Worm (Caenorhabditis elegans) whole organism, L2 larva: ENCODE data around the gene abhd-5.1.

ENCODE experiments used
- C34F6.9 ChIP-seq: fragments of 150-350 bp; optimal IDR thresholded peaks from 2 replicates; lab custom pipeline; 2014; ENCODE audit warnings: missing biosample characterization, missing genetic modification characterization
- F13H6.1 ChIP-seq: sonication (generic microtip); optimal IDR thresholded peaks from 2 replicates; lab custom pipeline; 2016; ENCODE audit warnings: missing genetic modification characterization, missing compliant biosample characterization
- R02D3.7 ChIP-seq: fragments of 150-350 bp; optimal IDR thresholded peaks from 2 replicates; lab custom pipeline; 2014; ENCODE audit warnings: missing biosample characterization, missing genetic modification characterization
- Y55F3AM.14 ChIP-seq: fragments of 200-800 bp; sonication (Bioruptor generic); optimal IDR thresholded peaks from 2 replicates; lab custom pipeline; 2018; ENCODE audit warnings: mild to moderate bottlenecking, missing genetic modification characterization, missing compliant biosample characterization
- ZK546.5 ChIP-seq: sonication (generic microtip); optimal IDR thresholded peaks from 2 replicates; lab custom pipeline; 2017; ENCODE audit warnings: missing biosample characterization, missing genetic modification characterization
- alr-1 ChIP-seq: fragments of 150-350 bp; optimal IDR thresholded peaks from 2 replicates; lab custom pipeline; 2014; ENCODE audit warnings: missing biosample characterization, missing genetic modification characterization
- aly-2 ChIP-seq: fragments of 150-350 bp; optimal IDR thresholded peaks from 2 replicates; lab custom pipeline; 2014; ENCODE audit warnings: missing biosample characterization, missing genetic modification characterization
- ama-1 ChIP-seq: fragments of 150-350 bp; optimal IDR thresholded peaks from 2 replicates; lab custom pipeline; 2018; ENCODE audit warnings: inconsistent platforms
- blmp-1 ChIP-seq: sonication (generic microtip); optimal IDR thresholded peaks from 2 replicates; lab custom pipeline; 2017; ENCODE audit warnings: missing genetic modification characterization, mild to moderate bottlenecking, missing compliant biosample characterization, antibody characterized with exemption, moderate library complexity; ENCODE audit not compliant: insufficient read depth
- ceh-16 ChIP-seq: fragments of 150-350 bp; optimal IDR thresholded peaks from 2 replicates; lab custom pipeline; 2014; ENCODE audit warnings: missing biosample characterization, missing genetic modification characterization
- ceh-82 ChIP-seq: fragments of 150-350 bp; optimal IDR thresholded peaks from 2 replicates; lab custom pipeline; 2014; ENCODE audit warnings: missing biosample characterization, missing genetic modification characterization
- crh-2 ChIP-seq: sonication (generic microtip); optimal IDR thresholded peaks from 2 replicates; lab custom pipeline; 2017; ENCODE audit warnings: missing biosample characterization, missing genetic modification characterization
- dmd-4 ChIP-seq: sonication (generic microtip); optimal IDR thresholded peaks from 2 replicates; lab custom pipeline; 2017; ENCODE audit warnings: missing biosample characterization, missing genetic modification characterization
- fos-1 ChIP-seq: fragments of 150-350 bp; optimal IDR thresholded peaks from 2 replicates; lab custom pipeline; 2014; ENCODE audit warnings: missing biosample characterization, missing genetic modification characterization
- lin-13 ChIP-seq: fragments of 150-350 bp; optimal IDR thresholded peaks from 2 replicates; lab custom pipeline; 2014; ENCODE audit warnings: missing biosample characterization, missing genetic modification reagents, missing genetic modification characterization
- lin-39 ChIP-seq: fragments of 150-350 bp; optimal IDR thresholded peaks from 2 replicates; lab custom pipeline; 2014; ENCODE audit warnings: missing biosample characterization, missing genetic modification reagents, missing genetic modification characterization
- lsy-2 ChIP-seq, 2 experiments: fragments of 150-350 bp in 1 of 2; sonication (generic microtip) in 1 of 2; optimal IDR thresholded peaks; 2 replicates each; lab custom pipeline; 2014 to 2017; ENCODE audit warnings: missing biosample characterization in 2 of 2, missing genetic modification characterization in 2 of 2
- mab-5 ChIP-seq: fragments of 150-350 bp; optimal IDR thresholded peaks from 2 replicates; lab custom pipeline; 2014; ENCODE audit warnings: missing biosample characterization, missing genetic modification characterization
- nhr-11 ChIP-seq: fragments of 150-350 bp; optimal IDR thresholded peaks from 2 replicates; lab custom pipeline; 2014; ENCODE audit warnings: missing biosample characterization, missing genetic modification characterization
- nhr-12 ChIP-seq: fragments of 150-350 bp; optimal IDR thresholded peaks from 2 replicates; lab custom pipeline; 2014; ENCODE audit warnings: missing biosample characterization, missing genetic modification characterization
- nhr-129 ChIP-seq: fragments of 150-350 bp; optimal IDR thresholded peaks from 2 replicates; lab custom pipeline; 2014; ENCODE audit warnings: missing biosample characterization, missing genetic modification characterization
- nhr-21 ChIP-seq: fragments of 150-350 bp; optimal IDR thresholded peaks from 2 replicates; lab custom pipeline; 2014; ENCODE audit warnings: missing biosample characterization, missing genetic modification characterization
- nhr-23 ChIP-seq: fragments of 150-350 bp; optimal IDR thresholded peaks from 2 replicates; lab custom pipeline; 2014; ENCODE audit warnings: missing biosample characterization, missing genetic modification reagents, missing genetic modification characterization
- nhr-237 ChIP-seq: fragments of 150-350 bp; optimal IDR thresholded peaks from 2 replicates; lab custom pipeline; 2014; ENCODE audit warnings: missing biosample characterization, missing genetic modification characterization
- nhr-25 ChIP-seq: fragments of 150-350 bp; sonication (generic microtip); optimal IDR thresholded peaks from 3 replicates; lab custom pipeline; 2014; ENCODE audit warnings: missing biosample characterization, missing genetic modification characterization
- nhr-6 ChIP-seq: fragments of 150-350 bp; optimal IDR thresholded peaks from 2 replicates; lab custom pipeline; 2014; ENCODE audit warnings: missing biosample characterization, missing genetic modification characterization
- nhr-77 ChIP-seq: fragments of 150-350 bp; optimal IDR thresholded peaks from 2 replicates; lab custom pipeline; 2014; ENCODE audit warnings: missing biosample characterization, missing genetic modification characterization
- peb-1 ChIP-seq: fragments of 150-350 bp; optimal IDR thresholded peaks from 2 replicates; lab custom pipeline; 2014; ENCODE audit warnings: missing biosample characterization, missing genetic modification characterization
- sem-4 ChIP-seq: fragments of 150-350 bp; optimal IDR thresholded peaks from 2 replicates; lab custom pipeline; 2014; ENCODE audit warnings: missing biosample characterization, missing genetic modification reagents, missing genetic modification characterization
- skn-1 ChIP-seq: sonication (generic microtip); optimal IDR thresholded peaks from 2 replicates; lab custom pipeline; 2017; ENCODE audit warnings: missing biosample characterization, missing genetic modification characterization
- sma-3 ChIP-seq: sonication (generic microtip); optimal IDR thresholded peaks from 2 replicates; lab custom pipeline; 2016; ENCODE audit warnings: missing genetic modification reagents, missing genetic modification characterization, missing compliant biosample characterization
- sma-9 ChIP-seq, 2 experiments: fragments of 150-350 bp in 1 of 2; sonication (generic microtip) in 1 of 2; optimal IDR thresholded peaks; 2 replicates each; lab custom pipeline; 2014 to 2016; ENCODE audit warnings: missing genetic modification characterization in 2 of 2, mild to moderate bottlenecking in 1 of 2, missing biosample characterization in 1 of 2, missing compliant biosample characterization in 1 of 2, missing genetic modification reagents in 1 of 2, moderate library complexity in 1 of 2
- snpc-4 ChIP-seq: fragments of 150-350 bp; optimal IDR thresholded peaks from 2 replicates; lab custom pipeline; 2014; ENCODE audit warnings: missing biosample characterization, missing genetic modification characterization
- unc-55 ChIP-seq: fragments of 150-350 bp; sonication (generic microtip); optimal IDR thresholded peaks from 3 replicates; lab custom pipeline; 2014; ENCODE audit warnings: missing biosample characterization, missing genetic modification reagents, missing genetic modification characterization
- zag-1 ChIP-seq: fragments of 150-350 bp; optimal IDR thresholded peaks from 2 replicates; lab custom pipeline; 2014; ENCODE audit warnings: missing biosample characterization, missing genetic modification characterization
- ztf-1 ChIP-seq: fragments of 200-800 bp; sonication (Bioruptor generic); conservative IDR thresholded peaks from 2 replicates; pipeline ENCODE4 v1.3.6; 2022; ENCODE audit warnings: missing genetic modification characterization, missing compliant biosample characterization
- ztf-4 ChIP-seq: fragments of 150-350 bp; optimal IDR thresholded peaks from 2 replicates; lab custom pipeline; 2014; ENCODE audit warnings: missing biosample characterization, missing genetic modification characterization

The abhd-5.1 gene

ce11 chrV:4844591-4844990 is 2.9 kb upstream of the abhd-5.1 start, which contains the start of gene abhd-5.2 (continued):
- TF ChIP-seq lin-39 (tag; lab: Kevin White, UChicago) (no peak), nhr-129 (tag; lab: Kevin White, UChicago) (peak; percentile 79), lsy-2 (tag; optimal IDR thresholded peaks at IDR 0.05; lab: Kevin White, UChicago) (peak in 1 of 2 experiments; percentile 61), ztf-1 (GFP tag; lab: Robert Waterston, UW) (no peak), ztf-4 (tag; lab: Kevin White, UChicago) (no peak), sma-3 (GFP tag; lab: Kevin White, UChicago) (peak; percentile 12), unc-55 (GFP tag; lab: Kevin White, UChicago) (peak; percentile 66), nhr-25 (tag; lab: Kevin White, UChicago) (peak; percentile 7), dmd-4 (no peak), nhr-23 (no peak), fos-1 (tag; lab: Kevin White, UChicago) (peak; percentile 60), crh-2 (tag; lab: Kevin White, UChicago) (peak; percentile 45), Y55F3AM.14 (GFP tag; lab: Kevin White, UChicago) (no peak), sma-9 (GFP tag; optimal IDR thresholded peaks at IDR 0.05; lab: Kevin White, UChicago) (peak; percentile 45), sma-9 (tag; optimal IDR thresholded peaks at IDR 0.05; lab: Kevin White, UChicago) (no peak), lin-13 (no peak), snpc-4 (no peak), R02D3.7 (tag; lab: Kevin White, UChicago) (no peak), sem-4 (tag; lab: Kevin White, UChicago) (no peak)

ce11 chrV:4846507-4846906 is 946 bp upstream of the abhd-5.1 start:
- TF ChIP-seq sma-9 (GFP tag; optimal IDR thresholded peaks at IDR 0.05; lab: Kevin White, UChicago) (no peak), sma-9 (tag; optimal IDR thresholded peaks at IDR 0.05; lab: Kevin White, UChicago) (no peak), peb-1 (tag; lab: Kevin White, UChicago) (no peak), blmp-1 (tag; lab: Kevin White, UChicago) (no peak), zag-1 (tag; lab: Kevin White, UChicago) (no peak), skn-1 (no peak), sem-4 (tag; lab: Kevin White, UChicago) (no peak), nhr-12 (tag; lab: Kevin White, UChicago) (no peak), unc-55 (GFP tag; lab: Kevin White, UChicago) (no peak), lsy-2 (tag; optimal IDR thresholded peaks at IDR 0.05; lab: Kevin White, UChicago) (no peak), ztf-4 (tag; lab: Kevin White, UChicago) (no peak), nhr-11 (no peak), ZK546.5 (tag; lab: Kevin White, UChicago) (no peak), alr-1 (tag; lab: Kevin White, UChicago) (no peak), ceh-16 (tag; lab: Kevin White, UChicago) (no peak), nhr-6 (tag; lab: Kevin White, UChicago) (no peak), nhr-237 (no peak), R02D3.7 (tag; lab: Kevin White, UChicago) (no peak), nhr-77 (tag; lab: Kevin White, UChicago) (no peak)

ce11 chrV:4850446-4850845 is 3.0 kb downstream of the abhd-5.1 start:
- TF ChIP-seq skn-1 (no peak), ama-1 (lab: Kevin White, UChicago) (no peak), mab-5 (tag; lab: Kevin White, UChicago) (no peak), C34F6.9 (tag; lab: Kevin White, UChicago) (no peak), nhr-25 (tag; lab: Kevin White, UChicago) (no peak), aly-2 (tag; lab: Kevin White, UChicago) (no peak), lin-39 (tag; lab: Kevin White, UChicago) (no peak), lin-13 (no peak), nhr-129 (tag; lab: Kevin White, UChicago) (no peak), nhr-6 (tag; lab: Kevin White, UChicago) (no peak), R02D3.7 (tag; lab: Kevin White, UChicago) (no peak), nhr-237 (no peak), ceh-82 (tag; lab: Kevin White, UChicago) (no peak)
- TF ChIP-seq, all 48 proteins: peak for 0

DNA sequence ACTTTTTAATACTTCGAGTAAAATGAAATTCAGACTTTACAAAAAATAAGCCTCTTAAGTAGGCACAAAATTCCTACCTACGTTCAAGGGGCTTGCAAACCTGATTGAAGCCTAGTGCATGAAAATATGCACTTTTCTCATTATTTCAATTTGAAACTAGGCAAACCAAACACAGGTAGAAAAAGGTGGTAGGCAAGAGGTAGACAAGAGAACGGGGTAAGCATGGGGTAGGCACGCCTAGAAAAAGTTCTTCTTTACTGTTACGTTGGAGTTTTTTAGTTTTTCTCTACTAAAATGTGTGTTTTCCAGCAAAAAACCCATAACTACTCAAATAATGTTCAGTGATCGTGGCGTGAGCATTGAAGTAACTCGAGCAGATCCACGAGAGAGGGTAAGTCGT is 3.7 kb downstream of the abhd-5.1 start, which contains the start of gene nex-4:
Gene nex-4 (plus strand): TSS at position 301 of the 400 bp plus-strand sequence.
- no peak for TF ChIP-seq F13H6.1 (tag; lab: Kevin White, UChicago)
- TF ChIP-seq mab-5 (tag; lab: Kevin White, UChicago): no peak
- TF ChIP-seq sma-9 (GFP tag; optimal IDR thresholded peaks at IDR 0.05; lab: Kevin White, UChicago): no peak
- no peak for TF ChIP-seq sma-9 (tag; optimal IDR thresholded peaks at IDR 0.05; lab: Kevin White, UChicago)
- TF ChIP-seq nhr-129 (tag; lab: Kevin White, UChicago): no peak
- TF ChIP-seq nhr-21: no peak
- no peak for TF ChIP-seq nhr-77 (tag; lab: Kevin White, UChicago)
